Worm (Caenorhabditis elegans) whole organism, mixed stage, embryonic: ENCODE measurements around the gene F53A9.3.

Source experiments
- ceh-43 ChIP-seq: fragments of 200-800 bp; sonication (Bioruptor generic); optimal IDR thresholded peaks from 2 replicates; lab custom pipeline; 2018; ENCODE audit warnings: mild to moderate bottlenecking, missing genetic modification characterization, moderate library complexity, missing compliant biosample characterization
- mab-5 ChIP-seq: fragments of 150-350 bp; optimal IDR thresholded peaks from 2 replicates; lab custom pipeline; 2014; ENCODE audit warnings: missing biosample characterization, missing genetic modification characterization
- mep-1 ChIP-seq: fragments of 150-350 bp; optimal IDR thresholded peaks from 2 replicates; lab custom pipeline; 2017; ENCODE audit warnings: missing biosample characterization, missing genetic modification reagents, missing genetic modification characterization, inconsistent platforms
- nhr-12 ChIP-seq: fragments of 150-350 bp; optimal IDR thresholded peaks from 2 replicates; lab custom pipeline; 2014; ENCODE audit warnings: missing biosample characterization, missing genetic modification characterization
- nhr-28 ChIP-seq: fragments of 150-350 bp; optimal IDR thresholded peaks from 2 replicates; lab custom pipeline; 2014; ENCODE audit warnings: missing biosample characterization, missing genetic modification characterization
- pha-4 ChIP-seq: fragments of 150-350 bp; optimal IDR thresholded peaks from 2 replicates; lab custom pipeline; 2018; ENCODE audit warnings: missing biosample characterization, missing genetic modification reagents, missing genetic modification characterization
- snpc-4 ChIP-seq: fragments of 150-350 bp; optimal IDR thresholded peaks from 2 replicates; lab custom pipeline; 2014; ENCODE audit warnings: missing biosample characterization, missing genetic modification characterization
- sptf-1 ChIP-seq: sonication (generic microtip); optimal IDR thresholded peaks from 2 replicates; lab custom pipeline; 2017; ENCODE audit warnings: mild to moderate bottlenecking, missing genetic modification characterization, moderate library complexity, missing compliant biosample characterization
- unc-62 ChIP-seq: fragments of 150-350 bp; optimal IDR thresholded peaks from 2 replicates; lab custom pipeline; 2014; ENCODE audit warnings: missing biosample characterization, missing genetic modification reagents, missing genetic modification characterization
- ztf-11 ChIP-seq: fragments of 150-350 bp; optimal IDR thresholded peaks from 2 replicates; lab custom pipeline; 2014; ENCODE audit warnings: missing biosample characterization, missing genetic modification characterization

ce11 chrX:8727306-8727705, 19.2 kb downstream of the F53A9.3 start, which contains the start of gene EGAP4.1:
- TF ChIP-seq unc-62 (GFP tag; lab: Kevin White, UChicago) (no peak), ztf-11 (no peak), sptf-1 (tag; lab: Kevin White, UChicago) (no peak), nhr-28 (no peak), snpc-4 (no peak), nhr-12 (tag; lab: Kevin White, UChicago) (no peak), ceh-43 (GFP tag; lab: Kevin White, UChicago) (no peak), mab-5 (no peak), pha-4 (tag; lab: Kevin White, UChicago) (no peak), mep-1 (tag; lab: Kevin White, UChicago) (no peak)
